Fruit fly (Drosophila melanogaster): Measurements from ENCODE around the gene BG642312.

DNA sequence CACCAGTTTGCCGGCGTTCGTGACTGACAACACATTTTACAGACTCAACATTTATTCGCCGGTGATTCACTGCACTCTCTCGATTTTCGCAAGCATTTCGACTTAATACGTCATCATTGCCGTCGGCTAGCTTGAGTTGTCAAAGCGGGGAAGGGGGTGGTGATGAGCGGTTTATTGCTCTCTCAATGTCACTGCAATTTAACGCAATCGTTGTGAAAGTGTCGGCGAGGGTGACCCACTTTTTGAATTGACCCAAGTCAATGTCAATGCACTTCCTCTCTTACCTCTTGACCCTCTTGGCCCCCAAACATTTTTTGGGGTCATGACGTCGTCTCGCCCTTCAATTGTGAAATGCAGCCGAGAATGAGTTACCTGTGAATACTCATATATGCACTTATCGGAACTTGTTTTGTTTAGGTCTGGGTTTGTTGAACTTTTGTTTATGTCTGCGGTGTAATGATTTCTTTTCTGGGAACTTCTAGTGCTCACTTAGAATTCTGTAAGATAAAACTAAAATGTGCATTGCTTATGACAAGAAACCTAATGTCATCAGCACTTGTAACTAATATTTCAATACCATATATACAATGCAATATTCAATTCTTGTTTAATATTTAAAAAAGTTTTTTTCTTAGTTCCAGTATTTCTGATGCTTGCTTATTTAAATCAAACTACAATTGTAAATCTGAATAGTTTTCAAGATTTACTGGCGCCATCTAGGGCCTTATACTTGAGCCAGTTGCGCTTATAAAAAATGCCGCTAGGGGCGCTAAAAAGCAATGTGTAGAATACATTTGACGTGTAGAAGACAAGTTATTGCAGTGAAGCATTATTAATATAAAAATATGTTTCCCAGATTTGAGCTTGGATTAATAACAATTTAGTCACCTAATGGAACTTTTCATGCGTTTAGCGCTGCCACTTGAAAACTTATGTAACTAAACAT, 31.0 kb upstream of the BG642312 start:
- TF ChIP-seq EcR (GFP tag; optimal IDR thresholded peaks at IDR 0.05), result peak; percentile 76 to 84
- no peak for TF ChIP-seq Dll (optimal IDR thresholded peaks at IDR 0.05)
- TF ChIP-seq pan (optimal IDR thresholded peaks at IDR 0.05), result no peak

All from whole organism.